Worm (Caenorhabditis elegans): ENCODE data around the gene nmr-1.

DNA sequence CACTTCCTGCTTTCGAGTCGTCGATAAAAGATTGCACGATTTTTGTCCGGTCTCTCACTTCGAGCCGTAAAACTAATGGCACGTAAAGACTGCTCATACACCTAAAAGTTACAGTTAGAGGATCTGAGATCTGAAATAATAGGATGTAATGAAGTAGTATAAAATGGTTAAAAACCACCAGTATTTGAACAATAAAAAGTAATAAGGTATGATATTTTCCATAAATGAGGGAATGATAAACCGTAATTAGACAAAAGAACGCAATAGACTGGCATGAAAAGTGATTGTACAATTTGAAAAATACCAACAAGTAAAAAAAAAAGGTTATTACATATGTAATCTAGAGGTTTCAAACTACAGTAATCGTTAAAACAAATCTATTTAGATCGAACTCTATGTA lies 53.3 kb downstream of the nmr-1 start, which contains the start of gene brap-2:
- no peak for TF ChIP-seq nhr-11 (tag; optimal IDR thresholded peaks at IDR 0.05)
- no peak for TF ChIP-seq aly-2 (tag; optimal IDR thresholded peaks at IDR 0.05)
- TF ChIP-seq elt-1 (tag; optimal IDR thresholded peaks at IDR 0.05): no peak
- no peak for TF ChIP-seq ZK546.5 (tag; optimal IDR thresholded peaks at IDR 0.05)
- no peak for TF ChIP-seq sea-2 (GFP tag; optimal IDR thresholded peaks at IDR 0.05)
- TF ChIP-seq jun-1 (tag; optimal IDR thresholded peaks at IDR 0.05): no peak
- no peak for TF ChIP-seq tbx-2 (tag; optimal IDR thresholded peaks at IDR 0.05)
- TF ChIP-seq skn-1 (tag; optimal IDR thresholded peaks at IDR 0.05): no peak
